Fruit fly (Drosophila melanogaster) whole organism, adult: ENCODE measurements around the gene sty.

Experiments used
- CG12768 ChIP-seq: fragments of 200-800 bp; sonication (Bioruptor generic); optimal IDR thresholded peaks from 2 replicates; lab custom pipeline; 2017; ENCODE audit warnings: missing biosample characterization, missing genetic modification characterization, mild to moderate bottlenecking, moderate library complexity, missing genetic modification reagents
- pad ChIP-seq: fragments of 200-800 bp; sonication (Bioruptor generic); optimal IDR thresholded peaks from 3 replicates; lab custom pipeline; 2017; ENCODE audit warnings: missing biosample characterization, missing genetic modification characterization, mild to moderate bottlenecking, moderate library complexity, missing genetic modification reagents
- tj ChIP-seq: fragments of 200-800 bp; sonication (Bioruptor generic); optimal IDR thresholded peaks from 3 replicates; lab custom pipeline; 2017; ENCODE audit warnings: missing biosample characterization, mild to moderate bottlenecking, missing genetic modification characterization, moderate library complexity

DNA sequence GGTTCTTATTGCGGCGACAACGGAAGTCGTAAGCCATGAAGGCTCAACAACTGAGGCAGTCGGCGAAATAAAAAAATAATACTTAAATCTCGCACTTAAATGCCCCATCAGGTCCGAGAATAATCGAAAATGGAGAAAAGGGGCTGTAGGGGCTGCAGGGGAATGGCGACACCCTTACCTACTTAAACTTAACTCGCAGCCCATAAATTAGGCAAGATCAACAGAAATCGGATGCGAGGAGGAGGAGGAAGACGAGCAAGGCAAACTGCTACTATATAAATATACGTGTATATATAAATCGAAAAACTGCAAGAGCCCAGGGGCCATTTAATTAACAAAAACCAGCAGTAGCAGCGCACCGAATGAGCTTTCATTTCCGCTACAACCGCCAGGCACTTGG lies 14.9 kb upstream of the sty start:
- TF ChIP-seq pad (GFP tag; lab: Kevin White, UChicago) (no peak), CG12768 (GFP tag; lab: Kevin White, UChicago) (no peak), tj (GFP tag; lab: Kevin White, UChicago) (peak; percentile 50)
